Worm (Caenorhabditis elegans) whole organism, early embryonic: Measurements from ENCODE around the gene ztf-13.

Source experiments
- B0310.2 ChIP-seq: sonication (generic microtip); optimal IDR thresholded peaks from 2 replicates; lab custom pipeline; 2016; ENCODE audit warnings: mild to moderate bottlenecking, missing genetic modification characterization, missing compliant biosample characterization
- F13C5.2 ChIP-seq: sonication (generic microtip); optimal IDR thresholded peaks from 2 replicates; lab custom pipeline; 2017; ENCODE audit warnings: mild to moderate bottlenecking, missing genetic modification characterization, inconsistent platforms, missing compliant biosample characterization
- aly-1 ChIP-seq: sonication (generic microtip); optimal IDR thresholded peaks from 2 replicates; lab custom pipeline; 2016; ENCODE audit warnings: missing genetic modification characterization, missing compliant biosample characterization
- ama-1 ChIP-seq: fragments of 150-350 bp; optimal IDR thresholded peaks from 2 replicates; lab custom pipeline; 2014
- ceh-13 ChIP-seq: fragments of 200-800 bp; sonication (Bioruptor generic); optimal IDR thresholded peaks from 2 replicates; lab custom pipeline; 2018; ENCODE audit warnings: mild to moderate bottlenecking, missing genetic modification characterization, missing compliant biosample characterization
- ceh-36 ChIP-seq: sonication (generic microtip); optimal IDR thresholded peaks from 2 replicates; lab custom pipeline; 2016; ENCODE audit warnings: missing genetic modification characterization, inconsistent platforms, missing compliant biosample characterization
- ets-7 ChIP-seq: sonication (generic microtip); optimal IDR thresholded peaks from 2 replicates; lab custom pipeline; 2016; ENCODE audit warnings: missing genotype, missing genetic modification characterization, missing compliant biosample characterization
- flt-1 ChIP-seq: fragments of 200-800 bp; sonication (Bioruptor generic); IDR thresholded peaks from 2 replicates; pipeline ENCODE4 v1.3.6; 2022; ENCODE audit warnings: missing genetic modification characterization, missing compliant biosample characterization
- hmbx-1 ChIP-seq: sonication (generic microtip); optimal IDR thresholded peaks from 2 replicates; lab custom pipeline; 2016; ENCODE audit warnings: mild to moderate bottlenecking, missing genetic modification characterization, missing compliant biosample characterization
- hmg-4 ChIP-seq: fragments of 200-800 bp; sonication (Bioruptor generic); optimal IDR thresholded peaks from 2 replicates; lab custom pipeline; 2018; ENCODE audit warnings: mild to moderate bottlenecking, missing genetic modification characterization, missing compliant biosample characterization
- hnd-1 ChIP-seq: sonication (generic microtip); optimal IDR thresholded peaks from 2 replicates; lab custom pipeline; 2016; ENCODE audit warnings: missing genetic modification characterization, missing compliant biosample characterization
- pes-1 ChIP-seq: fragments of 200-800 bp; sonication (Bioruptor generic); IDR thresholded peaks from 2 replicates; pipeline ENCODE4 v1.3.6; 2022; ENCODE audit warnings: missing genetic modification reagents, missing genetic modification characterization, missing compliant biosample characterization
- scrt-1 ChIP-seq: fragments of 200-800 bp; sonication (Bioruptor generic); IDR thresholded peaks from 2 replicates; pipeline ENCODE4 v1.3.6; 2022; ENCODE audit warnings: missing genetic modification characterization, missing compliant biosample characterization
- sea-1 ChIP-seq: fragments of 200-800 bp; sonication (Bioruptor generic); conservative IDR thresholded peaks from 2 replicates; pipeline ENCODE4 v1.3.6; 2022; ENCODE audit warnings: missing genetic modification characterization, missing compliant biosample characterization
- tbx-11 ChIP-seq: fragments of 200-800 bp; sonication (Bioruptor generic); IDR thresholded peaks from 2 replicates; pipeline ENCODE4 v1.3.6; 2022; ENCODE audit warnings: missing genetic modification characterization, missing compliant biosample characterization
- tbx-37 ChIP-seq: fragments of 200-800 bp; sonication (Bioruptor generic); conservative IDR thresholded peaks from 2 replicates; pipeline ENCODE4 v1.3.6; 2022; ENCODE audit warnings: missing genetic modification reagents, missing genetic modification characterization, missing compliant biosample characterization
- tra-4 ChIP-seq: sonication (generic microtip); optimal IDR thresholded peaks from 2 replicates; lab custom pipeline; 2017; ENCODE audit warnings: missing genetic modification characterization, missing compliant biosample characterization

Gene ztf-13

DNA sequence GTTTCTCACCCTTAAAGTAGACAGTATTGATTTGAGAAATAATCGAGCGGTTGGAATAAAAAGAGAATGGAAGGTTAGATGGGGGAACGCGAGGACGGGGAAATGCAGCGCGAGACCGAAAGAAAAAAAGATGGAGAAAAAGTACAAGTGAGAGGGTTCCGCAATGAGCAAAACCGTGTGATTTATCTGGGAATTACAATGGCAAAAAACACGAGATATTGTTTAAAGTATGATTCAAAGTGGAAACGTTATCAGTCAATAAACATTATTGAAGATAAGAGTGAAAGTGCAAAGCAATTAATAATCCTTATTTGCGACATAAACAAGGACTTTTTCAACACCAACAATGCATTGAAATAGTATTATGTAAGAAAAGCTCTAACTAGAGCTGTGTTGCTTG, at the start of gene ztf-13:
ztf-13 (minus strand) TSS at position 11 of the 400 bp plus-strand sequence.
- TF ChIP-seq aly-1 (tag; lab: Kevin White, UChicago) (no peak), tbx-37 (GFP tag; lab: Robert Waterston, UW) (no peak), tra-4 (no peak), ets-7 (tag; lab: Kevin White, UChicago) (no peak), sea-1 (no peak), ceh-13 (GFP tag; lab: Kevin White, UChicago) (no peak), scrt-1 (GFP tag; lab: Robert Waterston, UW) (no peak), hmbx-1 (tag; lab: Kevin White, UChicago) (no peak), tbx-11 (GFP tag; lab: Robert Waterston, UW) (no peak), ama-1 (lab: Kevin White, UChicago) (no peak), B0310.2 (tag; lab: Kevin White, UChicago) (no peak), ceh-36 (tag; lab: Kevin White, UChicago) (no peak), hmg-4 (GFP tag; lab: Kevin White, UChicago) (no peak), hnd-1 (tag; lab: Kevin White, UChicago) (no peak), pes-1 (GFP tag; lab: Robert Waterston, UW) (no peak)

DNA sequence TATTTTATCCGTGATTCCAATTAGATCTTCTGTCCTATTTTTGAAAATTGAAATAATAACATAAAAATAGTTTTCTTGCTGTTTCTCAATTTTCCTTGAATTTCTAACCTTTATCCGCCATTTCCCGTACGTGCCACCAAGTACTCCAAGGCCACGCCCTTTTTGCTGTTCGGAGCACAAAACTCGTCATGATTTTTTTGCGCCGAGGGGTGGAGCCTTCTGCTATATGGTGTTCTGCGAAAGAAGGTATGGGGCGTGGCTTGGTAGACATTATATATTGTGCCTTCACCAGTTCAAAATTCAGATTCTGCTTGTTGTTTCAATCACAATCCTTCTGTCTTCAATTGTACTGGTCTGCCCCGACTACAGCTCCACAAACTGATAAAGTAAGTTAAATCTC, 43.3 kb upstream of the ztf-13 start, which contains the start of gene C15C7.4:
C15C7.4 (plus strand) TSS at position 301 of the 400 bp plus-strand sequence.
- TF ChIP-seq scrt-1 (GFP tag; lab: Robert Waterston, UW), result no peak
- no peak for TF ChIP-seq B0310.2 (tag; lab: Kevin White, UChicago)
- no peak for TF ChIP-seq sea-1
- TF ChIP-seq ama-1 (lab: Kevin White, UChicago), result no peak
- no peak for TF ChIP-seq F13C5.2 (tag; lab: Kevin White, UChicago)
- TF ChIP-seq tra-4, result no peak
- TF ChIP-seq hnd-1 (tag; lab: Kevin White, UChicago), result no peak
- no peak for TF ChIP-seq flt-1 (GFP tag; lab: Robert Waterston, UW)
- TF ChIP-seq tbx-11 (GFP tag; lab: Robert Waterston, UW), result no peak
- TF ChIP-seq aly-1 (tag; lab: Kevin White, UChicago), result no peak
- no peak for TF ChIP-seq hmg-4 (GFP tag; lab: Kevin White, UChicago)
- no peak for TF ChIP-seq ets-7 (tag; lab: Kevin White, UChicago)
- TF ChIP-seq ceh-13 (GFP tag; lab: Kevin White, UChicago), result no peak
- TF ChIP-seq ceh-36 (tag; lab: Kevin White, UChicago), result no peak
- TF ChIP-seq pes-1 (GFP tag; lab: Robert Waterston, UW), result no peak
- no peak for TF ChIP-seq tbx-37 (GFP tag; lab: Robert Waterston, UW)

DNA sequence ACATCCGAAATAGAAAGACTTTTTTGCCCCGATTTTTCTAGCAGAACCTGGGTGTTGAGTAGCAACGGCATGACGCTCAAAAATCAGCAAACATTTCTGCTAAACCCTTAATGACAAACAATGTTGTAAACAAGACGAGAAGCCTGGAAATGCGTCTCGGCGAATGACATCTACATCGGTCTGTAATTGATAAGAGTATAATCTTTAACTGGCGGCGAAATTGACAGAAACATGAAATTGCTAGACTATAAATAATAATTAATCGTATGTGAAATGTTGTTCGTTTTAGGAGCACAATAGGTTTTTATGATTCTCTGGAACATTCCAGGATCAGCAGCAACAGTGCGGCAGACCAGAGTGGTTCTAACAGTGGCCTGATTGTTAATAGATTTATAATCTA, 39.7 kb upstream of the ztf-13 start:
- TF ChIP-seq tbx-37 (GFP tag; lab: Robert Waterston, UW), result no peak
- no peak for TF ChIP-seq tbx-11 (GFP tag; lab: Robert Waterston, UW)
- no peak for TF ChIP-seq hnd-1 (tag; lab: Kevin White, UChicago)
- no peak for TF ChIP-seq hmg-4 (GFP tag; lab: Kevin White, UChicago)
- no peak for TF ChIP-seq F13C5.2 (tag; lab: Kevin White, UChicago)
- TF ChIP-seq ama-1 (lab: Kevin White, UChicago), result no peak
- no peak for TF ChIP-seq tra-4
- no peak for TF ChIP-seq ceh-13 (GFP tag; lab: Kevin White, UChicago)

DNA sequence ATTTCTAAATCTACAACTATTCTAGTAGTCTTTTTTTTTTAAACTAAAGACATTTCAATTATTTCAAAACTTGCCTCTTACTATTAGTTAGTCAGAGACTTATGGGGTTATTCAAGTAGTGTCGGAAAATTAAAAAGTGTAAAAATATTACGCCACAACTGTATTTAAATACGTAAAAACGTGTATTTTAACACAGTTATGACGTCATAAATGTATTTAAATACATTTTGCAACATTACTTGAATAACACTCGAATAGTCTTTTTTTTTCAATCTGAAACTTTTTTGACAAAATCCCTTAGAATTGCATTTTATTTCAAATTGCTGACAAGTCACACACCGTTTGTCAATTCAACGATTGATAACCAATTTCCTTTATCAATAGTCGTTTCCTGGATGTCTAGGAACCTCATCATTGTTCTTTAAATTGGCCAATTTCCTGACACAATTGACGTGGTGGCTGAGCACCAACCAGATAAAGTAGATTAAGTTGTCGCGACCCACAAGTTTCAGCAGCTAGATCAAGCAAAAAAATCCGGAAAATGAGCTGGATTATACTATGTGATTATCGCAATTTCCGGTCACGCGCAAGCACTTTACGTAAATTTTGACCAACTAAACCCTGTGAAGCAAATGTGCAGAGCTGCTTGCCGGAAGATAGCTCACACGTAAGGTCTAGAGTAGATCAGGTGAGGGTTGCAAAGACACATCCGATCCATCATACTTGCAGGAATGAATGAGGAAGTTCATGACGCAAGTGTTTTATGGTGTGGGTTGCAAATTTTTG, 37.7 kb upstream of the ztf-13 start:
- no peak for TF ChIP-seq tbx-37 (GFP tag; lab: Robert Waterston, UW)
- TF ChIP-seq tbx-11 (GFP tag; lab: Robert Waterston, UW), result no peak
- TF ChIP-seq sea-1, result no peak
- TF ChIP-seq hnd-1 (tag; lab: Kevin White, UChicago), result no peak
- TF ChIP-seq scrt-1 (GFP tag; lab: Robert Waterston, UW), result no peak
- no peak for TF ChIP-seq ceh-36 (tag; lab: Kevin White, UChicago)
- no peak for TF ChIP-seq hmg-4 (GFP tag; lab: Kevin White, UChicago)
- no peak for TF ChIP-seq ama-1 (lab: Kevin White, UChicago)
- TF ChIP-seq tra-4, result no peak
- no peak for TF ChIP-seq flt-1 (GFP tag; lab: Robert Waterston, UW)
- TF ChIP-seq pes-1 (GFP tag; lab: Robert Waterston, UW), result no peak
- no peak for TF ChIP-seq B0310.2 (tag; lab: Kevin White, UChicago)
- no peak for TF ChIP-seq ceh-13 (GFP tag; lab: Kevin White, UChicago)
- no peak for TF ChIP-seq F13C5.2 (tag; lab: Kevin White, UChicago)
- no peak for TF ChIP-seq ets-7 (tag; lab: Kevin White, UChicago)
- TF ChIP-seq aly-1 (tag; lab: Kevin White, UChicago), result no peak
- TF ChIP-seq hmbx-1 (tag; lab: Kevin White, UChicago), result no peak

DNA sequence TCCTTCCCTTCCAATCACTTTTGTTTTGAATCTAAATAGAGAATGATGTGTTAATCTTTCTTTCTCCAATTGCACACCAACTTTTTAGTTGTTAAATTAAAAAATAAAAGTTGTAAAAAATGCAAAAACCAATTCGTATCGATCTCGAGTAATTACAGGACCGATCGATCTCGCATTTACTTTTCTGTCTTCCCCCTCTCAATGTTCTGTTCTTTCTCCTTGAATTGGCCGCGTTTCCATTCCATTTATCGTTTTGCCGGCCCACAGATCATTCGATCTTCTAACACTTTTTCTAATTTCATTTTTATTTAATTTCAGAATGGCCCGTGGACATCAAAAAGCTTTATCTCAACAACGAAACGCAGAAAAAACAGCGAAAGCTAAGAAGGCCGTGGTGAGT, 33.2 kb upstream of the ztf-13 start, which contains the start of gene K10B3.1:
K10B3.1 (plus strand) TSS at position 301 of the 400 bp plus-strand sequence.
- TF ChIP-seq pes-1 (GFP tag; lab: Robert Waterston, UW) (no peak), ama-1 (lab: Kevin White, UChicago) (no peak), tra-4 (no peak), ets-7 (tag; lab: Kevin White, UChicago) (no peak), sea-1 (no peak), ceh-36 (tag; lab: Kevin White, UChicago) (no peak), hmg-4 (GFP tag; lab: Kevin White, UChicago) (no peak), tbx-37 (GFP tag; lab: Robert Waterston, UW) (no peak), scrt-1 (GFP tag; lab: Robert Waterston, UW) (no peak), flt-1 (GFP tag; lab: Robert Waterston, UW) (no peak), hnd-1 (tag; lab: Kevin White, UChicago) (no peak), ceh-13 (GFP tag; lab: Kevin White, UChicago) (no peak), hmbx-1 (tag; lab: Kevin White, UChicago) (no peak), F13C5.2 (tag; lab: Kevin White, UChicago) (no peak)

DNA sequence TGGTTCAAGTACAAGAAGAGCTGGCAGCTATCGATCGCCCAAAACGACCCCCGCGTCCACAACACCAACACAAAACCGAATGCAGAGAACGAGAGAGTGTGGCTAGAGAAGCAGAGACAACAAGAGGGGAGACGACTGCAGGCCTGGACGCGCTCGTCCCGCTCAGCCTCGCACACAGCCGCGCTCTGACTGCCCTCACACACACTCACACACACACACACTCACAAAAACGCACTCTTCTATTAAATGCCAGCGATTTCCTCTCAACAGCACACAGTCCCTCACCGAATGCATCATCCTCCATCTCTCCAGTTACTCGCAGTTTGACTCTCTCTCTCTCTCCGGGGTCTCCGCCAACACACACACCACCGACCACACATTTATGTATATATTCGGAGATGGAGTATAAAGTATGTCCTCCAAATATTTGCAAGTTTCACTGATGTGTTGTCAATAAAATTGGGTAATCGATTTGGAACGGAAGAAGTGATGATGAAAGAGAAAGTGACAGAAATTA, 25.7 kb upstream of the ztf-13 start:
- TF ChIP-seq tbx-11 (GFP tag; lab: Robert Waterston, UW), result no peak
- no peak for TF ChIP-seq ama-1 (lab: Kevin White, UChicago)
- TF ChIP-seq hmbx-1 (tag; lab: Kevin White, UChicago), result no peak
- TF ChIP-seq tra-4, result no peak
- peak; percentile 32; the same call in 1 of the 2 replicates for TF ChIP-seq scrt-1 (GFP tag; lab: Robert Waterston, UW)
- TF ChIP-seq hnd-1 (tag; lab: Kevin White, UChicago), result no peak
- TF ChIP-seq sea-1, result peak; percentile 59; the same call in 1 of the 2 replicates
- TF ChIP-seq ets-7 (tag; lab: Kevin White, UChicago), result peak; percentile 26
- TF ChIP-seq pes-1 (GFP tag; lab: Robert Waterston, UW), result 0 out of 2 replicates have a peak, but pooled peaks have one; percentile 21
- no peak for TF ChIP-seq ceh-36 (tag; lab: Kevin White, UChicago)
- TF ChIP-seq F13C5.2 (tag; lab: Kevin White, UChicago), result peak; percentile 90
- TF ChIP-seq aly-1 (tag; lab: Kevin White, UChicago), result peak; percentile 80
- TF ChIP-seq flt-1 (GFP tag; lab: Robert Waterston, UW), result no peak
- TF ChIP-seq B0310.2 (tag; lab: Kevin White, UChicago), result peak; percentile 62
- TF ChIP-seq ceh-13 (GFP tag; lab: Kevin White, UChicago), result no peak
- no peak; the same call in 1 of the 2 replicates for TF ChIP-seq tbx-37 (GFP tag; lab: Robert Waterston, UW)
- peak; percentile 96 for TF ChIP-seq hmg-4 (GFP tag; lab: Kevin White, UChicago)
